Worm (Caenorhabditis elegans) whole organism, midembryonic: Measurements from ENCODE around the gene fbxa-31.

Experiments used
- T22C8.4 ChIP-seq: fragments of 200-800 bp; sonication (Bioruptor generic); IDR thresholded peaks from 2 replicates; pipeline ENCODE4 v1.3.6; 2022; ENCODE audit warnings: missing genetic modification characterization, missing compliant biosample characterization
- cog-1 ChIP-seq: sonication (generic microtip); optimal IDR thresholded peaks from 2 replicates; lab custom pipeline; 2016; ENCODE audit warnings: missing genetic modification characterization, missing compliant biosample characterization
- flt-1 ChIP-seq: fragments of 200-800 bp; sonication (Bioruptor generic); IDR thresholded peaks from 2 replicates; pipeline ENCODE4 v1.3.6; 2022; ENCODE audit warnings: missing genetic modification characterization, missing compliant biosample characterization
- med-1 ChIP-seq: sonication (generic microtip); optimal IDR thresholded peaks from 2 replicates; lab custom pipeline; 2017; ENCODE audit warnings: missing genetic modification characterization, mild to moderate bottlenecking, missing compliant biosample characterization, antibody characterized with exemption, missing genetic modification reagents; ENCODE audit not compliant: insufficient read depth
- ref-1 ChIP-seq: fragments of 200-800 bp; sonication (Bioruptor generic); conservative IDR thresholded peaks from 2 replicates; pipeline ENCODE4 v1.3.6; 2022; ENCODE audit warnings: missing genetic modification reagents, missing genetic modification characterization, missing compliant biosample characterization
- tab-1 ChIP-seq: fragments of 200-800 bp; sonication (Bioruptor generic); IDR thresholded peaks from 2 replicates; pipeline ENCODE4 v1.3.6; 2022; ENCODE audit warnings: missing genetic modification characterization, missing compliant biosample characterization

DNA sequence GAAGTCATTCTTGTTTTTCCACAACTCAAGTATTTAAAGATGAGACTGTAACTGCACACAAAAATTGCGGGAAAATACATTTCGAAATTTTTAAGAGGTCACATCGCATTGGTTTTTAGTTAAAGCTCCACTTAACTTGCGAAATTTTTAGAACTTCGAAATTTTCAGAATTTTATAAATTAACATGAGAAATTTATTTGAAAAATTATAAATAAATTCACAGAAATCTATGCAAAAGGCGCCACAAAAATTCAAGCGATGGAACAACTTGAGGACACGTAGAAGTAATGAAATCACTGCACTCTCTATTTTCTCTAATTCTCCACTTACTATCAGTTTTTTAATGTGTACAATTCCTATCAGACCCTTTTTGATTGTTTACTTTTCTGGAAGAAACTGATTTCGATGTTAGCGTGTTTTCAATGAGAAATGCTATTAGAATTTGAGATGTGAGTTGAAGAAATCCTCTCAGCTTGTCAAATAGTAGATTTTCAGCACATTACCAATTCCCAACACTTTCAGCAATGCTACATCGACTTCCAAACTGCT is at the start of gene fbxa-31:
- TF ChIP-seq T22C8.4 (GFP tag; lab: Robert Waterston, UW), result no peak
- no peak for TF ChIP-seq med-1
- TF ChIP-seq flt-1 (GFP tag; lab: Robert Waterston, UW), result no peak
- no peak for TF ChIP-seq ref-1 (GFP tag; lab: Robert Waterston, UW)
- no peak for TF ChIP-seq cog-1 (tag; lab: Kevin White, UChicago)
- no peak for TF ChIP-seq tab-1
